Worm (Caenorhabditis elegans) whole organism, young adult: ENCODE results near the gene ador-1.
A peak's percentile ranks its signal among the peaks of the same experiment; 100 is the strongest.

Source experiments
- F22D6.2 ChIP-seq: sonication (generic microtip); optimal IDR thresholded peaks from 2 replicates; lab custom pipeline; 2016; ENCODE audit warnings: mild to moderate bottlenecking, missing genetic modification characterization, missing compliant biosample characterization
- F49E8.2 ChIP-seq: sonication (generic microtip); optimal IDR thresholded peaks from 3 replicates; lab custom pipeline; 2017; ENCODE audit warnings: missing genetic modification characterization, mild to moderate bottlenecking, missing compliant biosample characterization, antibody characterized with exemption, moderate library complexity; ENCODE audit not compliant: insufficient read depth
- K11D2.4 ChIP-seq: fragments of 200-800 bp; sonication (Bioruptor generic); IDR thresholded peaks from 2 replicates; pipeline ENCODE4 v1.3.6; 2022; ENCODE audit warnings: missing genetic modification reagents, missing genetic modification characterization, missing compliant biosample characterization
- T26A5.8 ChIP-seq: sonication (generic microtip); optimal IDR thresholded peaks from 2 replicates; lab custom pipeline; 2016; ENCODE audit warnings: missing genetic modification characterization, missing compliant biosample characterization
- Y53G8AR.9 ChIP-seq: fragments of 200-800 bp; sonication (Bioruptor generic); conservative IDR thresholded peaks from 2 replicates; pipeline ENCODE4 v1.3.6; 2022; ENCODE audit warnings: missing genetic modification reagents, missing genetic modification characterization, missing compliant biosample characterization
- Y79H2A.3 ChIP-seq: fragments of 200-800 bp; sonication (Bioruptor generic); conservative IDR thresholded peaks from 2 replicates; pipeline ENCODE4 v1.3.6; 2022; ENCODE audit warnings: missing genetic modification reagents, missing genetic modification characterization, missing compliant biosample characterization
- Y95B8A.8 ChIP-seq: fragments of 200-800 bp; sonication (Bioruptor generic); IDR thresholded peaks from 2 replicates; pipeline ENCODE4 v1.3.6; 2022; ENCODE audit warnings: missing genetic modification reagents, missing genetic modification characterization, missing compliant biosample characterization
- ZK185.1 ChIP-seq: sonication (generic microtip); optimal IDR thresholded peaks from 2 replicates; lab custom pipeline; 2016; ENCODE audit warnings: mild to moderate bottlenecking, missing genetic modification characterization, missing compliant biosample characterization; ENCODE audit not compliant: poor library complexity, severe bottlenecking
- akir-1 ChIP-seq: fragments of 200-800 bp; sonication (Bioruptor generic); optimal IDR thresholded peaks from 2 replicates; lab custom pipeline; 2018; ENCODE audit warnings: mild to moderate bottlenecking, missing genetic modification characterization, moderate library complexity, missing compliant biosample characterization
- atf-7 ChIP-seq: sonication (generic microtip); optimal IDR thresholded peaks from 2 replicates; lab custom pipeline; 2017; ENCODE audit warnings: mild to moderate bottlenecking, missing genetic modification characterization, missing compliant biosample characterization
- cebp-2 ChIP-seq: fragments of 200-800 bp; sonication (Bioruptor generic); IDR thresholded peaks from 2 replicates; pipeline ENCODE4 v1.3.6; 2022; ENCODE audit warnings: missing genetic modification characterization, missing compliant biosample characterization
- ceh-79 ChIP-seq: sonication (generic microtip); optimal IDR thresholded peaks from 2 replicates; lab custom pipeline; 2017; ENCODE audit warnings: mild to moderate bottlenecking, missing genetic modification characterization, missing compliant biosample characterization
- chd-7 ChIP-seq: sonication (generic microtip); optimal IDR thresholded peaks from 2 replicates; lab custom pipeline; 2016; ENCODE audit warnings: mild to moderate bottlenecking, missing genetic modification characterization, moderate library complexity, missing compliant biosample characterization
- ekl-4 ChIP-seq: fragments of 200-800 bp; sonication (Bioruptor generic); IDR thresholded peaks from 2 replicates; pipeline ENCODE4 v1.3.6; 2022; ENCODE audit warnings: missing genetic modification reagents, missing genetic modification characterization, missing compliant biosample characterization
- ets-4 ChIP-seq: fragments of 200-800 bp; sonication (Bioruptor generic); optimal IDR thresholded peaks from 2 replicates; lab custom pipeline; 2018; ENCODE audit warnings: mild to moderate bottlenecking, missing genetic modification characterization, missing compliant biosample characterization
- hmg-1.2 ChIP-seq: fragments of 200-800 bp; sonication (Bioruptor generic); IDR thresholded peaks from 2 replicates; pipeline ENCODE4 v1.3.6; 2022; ENCODE audit warnings: missing genetic modification reagents, missing genetic modification characterization, missing compliant biosample characterization
- hsf-1 ChIP-seq: fragments of 200-800 bp; sonication (Bioruptor generic); IDR thresholded peaks from 2 replicates; pipeline ENCODE4 v1.3.6; 2022; ENCODE audit warnings: missing genetic modification reagents, missing genetic modification characterization, missing compliant biosample characterization
- lag-1 ChIP-seq: fragments of 200-800 bp; sonication (Bioruptor generic); IDR thresholded peaks from 2 replicates; pipeline ENCODE4 v1.3.6; 2022; ENCODE audit warnings: missing genetic modification reagents, missing genetic modification characterization, missing compliant biosample characterization
- let-607 ChIP-seq, 2 experiments: fragments of 200-800 bp in 1 of 2; sonication (Bioruptor generic) in 1 of 2; sonication (generic microtip) in 1 of 2; optimal IDR thresholded peaks; 2 replicates each; lab custom pipeline; 2016 to 2018; ENCODE audit warnings: mild to moderate bottlenecking in 2 of 2, missing compliant biosample characterization in 2 of 2, missing genetic modification characterization in 2 of 2, moderate library complexity in 2 of 2, missing genotype in 1 of 2
- lir-1 ChIP-seq: fragments of 200-800 bp; sonication (Bioruptor generic); conservative IDR thresholded peaks from 2 replicates; pipeline ENCODE4 v1.3.6; 2022; ENCODE audit warnings: missing genetic modification reagents, missing genetic modification characterization, missing compliant biosample characterization
- lsl-1 ChIP-seq: fragments of 200-800 bp; sonication (Bioruptor generic); optimal IDR thresholded peaks from 2 replicates; lab custom pipeline; 2018; ENCODE audit warnings: mild to moderate bottlenecking, missing genetic modification characterization, moderate library complexity, missing compliant biosample characterization
- madf-3 ChIP-seq: fragments of 200-800 bp; sonication (Bioruptor generic); IDR thresholded peaks from 2 replicates; pipeline ENCODE4 v1.3.6; 2022; ENCODE audit warnings: missing genetic modification reagents, missing genetic modification characterization, missing compliant biosample characterization
- madf-8 ChIP-seq: fragments of 200-800 bp; sonication (Bioruptor generic); conservative IDR thresholded peaks from 2 replicates; pipeline ENCODE4 v1.3.6; 2022; ENCODE audit warnings: missing genetic modification reagents, missing genetic modification characterization, missing compliant biosample characterization
- mcd-1 ChIP-seq: fragments of 200-800 bp; sonication (Bioruptor generic); IDR thresholded peaks from 2 replicates; pipeline ENCODE4 v1.3.6; 2022; ENCODE audit warnings: missing genetic modification reagents, missing genetic modification characterization, missing compliant biosample characterization
- mes-4 ChIP-seq: sonication (generic microtip); optimal IDR thresholded peaks from 2 replicates; lab custom pipeline; 2016; ENCODE audit warnings: missing genotype, missing genetic modification characterization, missing compliant biosample characterization
- nhr-80 ChIP-seq: sonication (generic microtip); optimal IDR thresholded peaks from 2 replicates; lab custom pipeline; 2016; ENCODE audit warnings: missing genetic modification characterization, missing compliant biosample characterization
- rec-8 ChIP-seq, 2 experiments: sonication (generic microtip); optimal IDR thresholded peaks; 2 replicates each; lab custom pipeline; 2016; ENCODE audit warnings: mild to moderate bottlenecking in 2 of 2, missing genetic modification characterization in 2 of 2, missing genetic modification reagents in 2 of 2, missing genotype in 2 of 2, missing biosample characterization in 1 of 2, missing compliant biosample characterization in 1 of 2, moderate library complexity in 1 of 2
- tlf-1 ChIP-seq: fragments of 200-800 bp; sonication (Bioruptor generic); optimal IDR thresholded peaks from 2 replicates; lab custom pipeline; 2018; ENCODE audit warnings: mild to moderate bottlenecking, missing genetic modification characterization, missing compliant biosample characterization
- unc-62 ChIP-seq: fragments of 150-350 bp; optimal IDR thresholded peaks from 2 replicates; lab custom pipeline; 2014; ENCODE audit warnings: missing biosample characterization, missing genetic modification reagents, missing genetic modification characterization
- xnd-1 ChIP-seq: sonication (generic microtip); optimal IDR thresholded peaks from 2 replicates; lab custom pipeline; 2016; ENCODE audit warnings: missing genotype, missing genetic modification reagents, missing genetic modification characterization, missing compliant biosample characterization
- zfh-2 ChIP-seq: fragments of 200-800 bp; sonication (Bioruptor generic); conservative IDR thresholded peaks from 2 replicates; pipeline ENCODE4 v1.3.6; 2022; ENCODE audit warnings: missing genetic modification reagents, missing genetic modification characterization, missing compliant biosample characterization
- ztf-25 ChIP-seq: fragments of 200-800 bp; sonication (Bioruptor generic); IDR thresholded peaks from 2 replicates; pipeline ENCODE4 v1.3.6; 2022; ENCODE audit warnings: missing genetic modification reagents, missing genetic modification characterization, missing compliant biosample characterization

Gene ador-1

DNA sequence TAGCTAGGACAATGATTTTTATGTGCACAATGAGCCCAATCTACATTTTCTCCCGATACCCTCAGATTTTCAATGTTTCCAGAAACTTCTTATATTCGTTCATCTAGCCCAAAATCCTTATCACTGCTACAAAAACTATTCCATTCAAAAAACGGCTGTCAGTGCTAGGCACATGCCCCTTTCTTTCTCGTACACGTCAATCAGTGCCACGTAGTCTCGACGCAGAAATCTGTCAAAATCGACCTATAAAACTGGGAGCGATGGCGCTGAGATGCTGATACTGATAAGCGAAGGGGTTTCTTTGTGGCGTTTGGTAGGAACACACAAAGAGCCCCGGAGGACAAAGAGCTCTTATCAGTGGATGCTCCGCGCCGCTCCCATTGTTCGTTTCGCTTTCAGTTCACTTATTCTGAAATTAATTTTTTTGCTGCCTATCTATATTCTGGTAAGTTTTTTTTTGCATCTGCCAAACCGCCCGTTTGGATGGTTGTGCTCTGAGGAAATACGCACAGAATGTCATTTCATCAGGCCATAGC lies 16.2 kb upstream of the ador-1 start, which contains the start of gene srh-70 (continued):
- no peak for TF ChIP-seq mes-4
- TF ChIP-seq ZK185.1 (tag; lab: Kevin White, UChicago) = peak; percentile 46
- TF ChIP-seq madf-8 = no peak
- peak; percentile 21 for TF ChIP-seq ets-4 (GFP tag; lab: Kevin White, UChicago)
- TF ChIP-seq Y95B8A.8 (GFP tag; lab: Robert Waterston, UW) = no peak; the same call in 1 of the 2 replicates
- no peak for TF ChIP-seq hmg-1.2
- peak; percentile 60 for TF ChIP-seq mcd-1 (GFP tag; lab: Robert Waterston, UW)
- TF ChIP-seq Y79H2A.3 (GFP tag; lab: Robert Waterston, UW) = no peak
- peak; percentile 59; the same call in 1 of the 2 replicates for TF ChIP-seq hsf-1 (GFP tag; lab: Robert Waterston, UW)

DNA sequence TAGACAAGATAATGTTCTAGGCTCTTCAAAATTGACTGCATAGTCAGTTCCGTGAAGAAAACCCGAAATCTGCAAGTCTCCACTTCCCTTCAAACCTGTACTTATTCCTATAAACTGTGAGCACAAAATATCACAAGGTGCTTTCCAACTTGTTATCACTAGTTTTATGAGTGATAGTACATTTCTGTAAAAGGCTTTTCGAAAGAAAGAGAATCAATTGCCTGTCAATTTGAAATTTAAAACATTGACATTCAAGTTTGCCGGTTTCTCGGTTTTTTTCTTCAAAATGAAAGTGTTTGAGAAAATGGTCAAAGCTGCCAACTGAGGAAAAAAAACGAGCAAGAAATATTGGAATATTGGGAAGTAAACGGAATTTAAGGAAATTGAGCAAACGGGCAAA lies 15.3 kb upstream of the ador-1 start:
- TF ChIP-seq unc-62 (GFP tag; lab: Kevin White, UChicago) = peak; percentile 34
- TF ChIP-seq let-607 (tag; optimal IDR thresholded peaks at IDR 0.05; lab: Kevin White, UChicago) = peak; percentile 58
- TF ChIP-seq nhr-80 = peak; percentile 35
- no peak for TF ChIP-seq cebp-2 (GFP tag; lab: Robert Waterston, UW)
- TF ChIP-seq, all 124 proteins: peak for 3

DNA sequence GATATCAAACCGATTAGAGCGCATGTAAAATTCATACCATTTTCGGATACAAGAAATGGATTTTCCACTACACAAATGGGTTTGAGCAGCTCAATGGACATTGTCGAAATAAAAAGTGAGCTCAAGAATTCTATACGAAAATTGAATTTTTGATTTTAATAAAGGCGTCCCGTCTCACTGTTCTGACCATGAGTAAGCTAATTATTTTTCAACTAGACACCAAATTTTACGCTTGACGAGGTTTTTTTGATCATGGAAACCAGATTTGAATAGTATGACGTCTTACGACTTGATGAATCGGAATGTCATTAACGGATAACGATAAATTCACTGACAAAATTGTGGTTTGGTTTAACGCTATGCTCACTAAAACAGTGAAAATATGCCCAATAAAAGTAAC lies 13.6 kb upstream of the ador-1 start, which contains the start of gene srh-61:
srh-61 (minus strand) TSS at position 101 of the 400 bp plus-strand sequence.
- TF ChIP-seq chd-7 (tag; lab: Kevin White, UChicago) = no peak
- TF ChIP-seq K11D2.4 = no peak
- no peak for TF ChIP-seq lag-1
- no peak for TF ChIP-seq atf-7 (tag; lab: Kevin White, UChicago)
- no peak for TF ChIP-seq ets-4 (GFP tag; lab: Kevin White, UChicago)
- TF ChIP-seq akir-1 (GFP tag; lab: Kevin White, UChicago) = no peak
- no peak for TF ChIP-seq zfh-2
- TF ChIP-seq ztf-25 = no peak
- TF ChIP-seq hmg-1.2 = no peak
- TF ChIP-seq ceh-79 (tag; lab: Kevin White, UChicago) = no peak
- TF ChIP-seq tlf-1 (GFP tag; lab: Kevin White, UChicago) = no peak

DNA sequence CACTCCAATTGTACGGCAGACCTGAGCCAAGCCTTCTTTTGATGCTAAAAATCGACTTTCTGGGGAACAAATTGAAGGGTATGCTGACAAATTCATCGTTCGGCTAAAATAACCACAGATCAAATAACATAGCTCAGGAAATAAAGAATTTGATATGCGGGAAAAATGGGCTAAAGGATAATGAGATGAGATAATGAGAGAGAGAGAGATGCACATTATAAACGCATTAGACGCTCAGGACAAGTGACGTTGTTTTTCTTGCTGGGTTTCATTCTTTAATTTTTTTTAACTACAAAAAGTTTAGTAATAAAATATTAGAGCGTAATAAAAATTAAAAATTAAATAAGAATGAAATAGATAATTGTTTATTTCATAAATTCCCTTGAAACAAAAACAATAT lies 11.9 kb upstream of the ador-1 start, which contains the start of gene srh-69:
srh-69 (minus strand) TSS at position 101 of the 400 bp plus-strand sequence.
- TF ChIP-seq F49E8.2 = no peak
- TF ChIP-seq rec-8 (tag; optimal IDR thresholded peaks at IDR 0.05; lab: Kevin White, UChicago) = no peak
- TF ChIP-seq unc-62 (GFP tag; lab: Kevin White, UChicago) = no peak
- no peak for TF ChIP-seq lir-1 (GFP tag; lab: Robert Waterston, UW)

DNA sequence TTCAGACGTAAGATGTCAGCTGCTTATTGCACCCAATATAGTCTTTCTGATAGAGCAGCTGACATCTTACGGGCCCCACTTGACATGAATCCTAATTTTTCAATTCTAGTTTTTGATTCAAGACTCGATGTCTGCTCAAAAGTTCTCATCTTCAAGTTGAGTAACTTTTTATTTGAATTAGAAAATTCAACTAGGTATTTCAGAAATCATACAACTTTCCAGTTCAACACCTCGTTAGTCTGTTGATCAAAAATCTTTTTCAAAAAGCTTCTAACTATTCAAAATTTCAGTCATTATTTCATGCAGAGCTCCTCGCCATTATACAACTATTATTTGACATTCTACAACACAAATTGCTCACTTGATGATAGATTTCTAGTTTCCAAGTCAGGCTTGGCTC lies 9.2 kb upstream of the ador-1 start, which contains the start of gene srh-73:
srh-73 (plus strand) TSS at position 301 of the 400 bp plus-strand sequence.
- TF ChIP-seq Y53G8AR.9 (GFP tag; lab: Robert Waterston, UW) (no peak), F22D6.2 (tag; lab: Kevin White, UChicago) (no peak), mes-4 (no peak), lsl-1 (GFP tag; lab: Kevin White, UChicago) (no peak), xnd-1 (tag; lab: Kevin White, UChicago) (no peak), T26A5.8 (tag; lab: Kevin White, UChicago) (no peak), mcd-1 (GFP tag; lab: Robert Waterston, UW) (no peak), madf-3 (GFP tag; lab: Robert Waterston, UW) (no peak), ekl-4 (no peak)
